Fruit fly (Drosophila melanogaster): ENCODE data around the gene Meics.

Meics gene

DNA sequence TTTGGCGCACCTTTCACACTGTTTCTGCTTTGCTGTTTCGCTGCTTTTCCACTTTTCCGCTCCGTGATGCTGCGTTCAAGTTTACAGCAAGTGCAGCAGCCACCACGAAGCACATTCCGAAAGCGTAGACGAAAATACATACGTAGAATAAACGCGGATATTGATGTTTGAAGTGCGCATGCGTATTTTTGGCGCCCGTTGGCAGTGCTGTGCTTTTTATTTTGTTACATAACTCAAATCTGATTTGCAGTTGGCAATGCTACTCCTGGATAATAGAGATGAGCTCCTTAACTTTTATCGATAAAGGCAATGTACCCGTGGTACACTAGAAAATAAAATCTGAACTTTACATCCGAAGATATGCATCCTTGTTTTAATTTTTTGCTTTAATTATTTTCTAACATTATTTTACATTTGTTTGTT, 42.2 kb upstream of the Meics start (continued):
- TF ChIP-seq CG13424 (tag; optimal IDR thresholded peaks at IDR 0.05) (peak; percentile 20), lov (optimal IDR thresholded peaks at IDR 0.05) (no peak), lov (GFP tag; IDR thresholded peaks at IDR 0.05) (peak; percentile 13; the same call in 1 of the 3 replicates), Drgx (GFP tag; IDR thresholded peaks at IDR 0.05) (peak; percentile 43; the same call in 1 of the 2 replicates), CG17359 (tag; optimal IDR thresholded peaks at IDR 0.05) (peak; percentile 1), gro (GFP tag; optimal IDR thresholded peaks at IDR 0.05) (no peak), CG13287 (GFP tag; IDR thresholded peaks at IDR 0.05; ENCODE audit: partially characterized antibody) (peak; percentile 53; the same call in 1 of the 2 replicates), Dek (tag; optimal IDR thresholded peaks at IDR 0.05) (no peak), CG14667 (GFP tag; IDR thresholded peaks at IDR 0.05) (no peak), slp2 (GFP tag; optimal IDR thresholded peaks at IDR 0.05) (no peak), pho (GFP tag; optimal IDR thresholded peaks at IDR 0.05) (peak; percentile 9), sug (tag; optimal IDR thresholded peaks at IDR 0.05) (no peak), sob (GFP tag; IDR thresholded peaks at IDR 0.05) (peak; percentile 29; the same call in 1 of the 2 replicates), Pdp1 (GFP tag; optimal IDR thresholded peaks at IDR 0.05) (peak in 1 of 2 experiments; percentile 100), aop (GFP tag; IDR thresholded peaks at IDR 0.05) (no peak), CG34422 (GFP tag; IDR thresholded peaks at IDR 0.05) (0 out of 3 replicates have a peak, but pooled peaks have one; percentile 45), CG3847 (GFP tag; IDR thresholded peaks at IDR 0.05) (0 out of 2 replicates have a peak, but pooled peaks have one; percentile 25), CG32767 (GFP tag; IDR thresholded peaks at IDR 0.05) (0 out of 2 replicates have a peak, but pooled peaks have one; percentile 6), odd (GFP tag; optimal IDR thresholded peaks at IDR 0.05) (no peak), tna (GFP tag; IDR thresholded peaks at IDR 0.05; ENCODE audit: partially characterized antibody) (0 out of 2 replicates have a peak, but pooled peaks have one; percentile 21), unc-4 (GFP tag; IDR thresholded peaks at IDR 0.05; ENCODE audit: partially characterized antibody) (peak; percentile 25; the same call in 1 of the 2 replicates), Dp (GFP tag; optimal IDR thresholded peaks at IDR 0.05) (peak; percentile 14), amos (GFP tag; IDR thresholded peaks at IDR 0.05; ENCODE audit: partially characterized antibody) (no peak; the same call in 1 of the 2 replicates), sr (GFP tag; IDR thresholded peaks at IDR 0.05) (0 out of 3 replicates have a peak, but pooled peaks have one; percentile 28), Hmr (GFP tag; optimal IDR thresholded peaks at IDR 0.05) (no peak), gt (GFP tag; IDR thresholded peaks at IDR 0.05) (no peak), CG11695 (GFP tag; IDR thresholded peaks at IDR 0.05) (peak; percentile 39; the same call in 1 of the 3 replicates), CG4854 (GFP tag; optimal IDR thresholded peaks at IDR 0.05) (no peak), CG13123 (GFP tag; optimal IDR thresholded peaks at IDR 0.05) (no peak)

DNA sequence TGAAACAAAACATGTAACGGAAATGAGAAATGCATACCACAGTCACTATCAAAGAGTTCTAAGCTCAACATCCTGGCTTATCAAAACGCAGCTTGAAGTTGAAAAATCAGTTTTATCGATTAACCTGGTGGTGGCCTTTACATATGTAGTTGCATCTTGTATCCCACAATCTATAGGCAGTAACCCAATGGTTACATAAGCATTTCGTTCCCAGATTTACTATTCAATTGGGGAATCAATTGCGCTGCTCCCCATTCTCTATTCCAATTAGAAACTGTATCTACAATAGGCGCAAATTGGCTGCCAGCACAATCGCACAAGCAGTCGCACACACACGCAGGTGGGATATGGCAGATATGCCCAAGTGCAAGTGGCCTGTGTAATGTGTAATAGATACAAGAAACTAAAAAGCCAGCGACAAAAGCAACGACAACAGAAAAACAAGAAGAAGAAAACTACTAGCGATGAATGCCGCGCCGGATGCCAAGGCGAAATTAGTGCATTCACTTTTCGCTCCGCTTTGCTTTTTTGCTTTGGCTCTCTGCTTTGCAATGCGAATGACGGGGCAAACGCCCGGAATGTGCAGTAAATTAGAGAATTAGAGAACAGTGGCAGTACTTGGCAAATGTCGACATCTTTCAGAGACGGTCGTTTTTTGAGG, 41.3 kb upstream of the Meics start:
- TF ChIP-seq tgo (GFP tag; IDR thresholded peaks at IDR 0.05) (no peak), Gsc (GFP tag; IDR thresholded peaks at IDR 0.05) (no peak), schlank (tag; optimal IDR thresholded peaks at IDR 0.05) (no peak), CG6654 (GFP tag; optimal IDR thresholded peaks at IDR 0.05) (no peak), cas (GFP tag; IDR thresholded peaks at IDR 0.05) (no peak), bbx (GFP tag; IDR thresholded peaks at IDR 0.05; ENCODE audit: partially characterized antibody) (0 out of 2 replicates have a peak, but pooled peaks have one; percentile 8), CG11696 (GFP tag; IDR thresholded peaks at IDR 0.05) (no peak), pita (GFP tag; optimal IDR thresholded peaks at IDR 0.05) (no peak), CG5245 (GFP tag; optimal IDR thresholded peaks at IDR 0.05) (no peak), ac (GFP tag; optimal IDR thresholded peaks at IDR 0.05) (no peak), CG11723 (GFP tag; optimal IDR thresholded peaks at IDR 0.05) (no peak), insv (GFP tag; optimal IDR thresholded peaks at IDR 0.05) (peak in 1 of 2 experiments; percentile 0), CG33557 (GFP tag; optimal IDR thresholded peaks at IDR 0.05) (no peak), CG9437 (GFP tag; optimal IDR thresholded peaks at IDR 0.05) (no peak), Tbp (GFP tag; optimal IDR thresholded peaks at IDR 0.05) (no peak), Med (GFP tag) (peak; percentile 32), Hmr (GFP tag; optimal IDR thresholded peaks at IDR 0.05) (no peak), CG12155 (GFP tag; optimal IDR thresholded peaks at IDR 0.05) (no peak), CG17385 (GFP tag; optimal IDR thresholded peaks at IDR 0.05) (peak; percentile 57), CG11504 (tag; optimal IDR thresholded peaks at IDR 0.05) (no peak), ash1 (GFP tag; optimal IDR thresholded peaks at IDR 0.05) (no peak), H2.0 (GFP tag; IDR thresholded peaks at IDR 0.05) (no peak)

Data from whole organism, embryonic.